Worm (Caenorhabditis elegans) whole organism, L4/young adult: ENCODE data around the gene srd-54.
A peak's percentile ranks its signal among the peaks of the same experiment; 100 is the strongest.

Source experiments
- W03F9.2 ChIP-seq: fragments of 150-350 bp; optimal IDR thresholded peaks from 2 replicates; lab custom pipeline; 2014; ENCODE audit warnings: missing biosample characterization, missing genetic modification characterization
- dao-5 ChIP-seq: sonication (generic microtip); optimal IDR thresholded peaks from 2 replicates; lab custom pipeline; 2016; ENCODE audit warnings: missing genotype, missing genetic modification characterization, moderate library complexity, missing compliant biosample characterization
- him-1 ChIP-seq: sonication (generic microtip); optimal IDR thresholded peaks from 2 replicates; lab custom pipeline; 2016; ENCODE audit warnings: missing genotype, missing genetic modification reagents, missing genetic modification characterization, missing compliant biosample characterization

srd-54 gene

ce11 chrII:7432327-7432726, at the start of gene srd-54:
TSS of gene srd-54 (plus strand) at chrII:7432627.
- TF ChIP-seq dao-5 (tag; lab: Kevin White, UChicago) = no peak
- no peak for TF ChIP-seq him-1 (tag; lab: Kevin White, UChicago)
- no peak for TF ChIP-seq W03F9.2 (tag; lab: Kevin White, UChicago)

ce11 chrII:7385442-7385841, 47.0 kb upstream of the srd-54 start, which contains the start of gene sre-3:
TSS of gene sre-3 (plus strand) at chrII:7385742.
- no peak for TF ChIP-seq him-1 (tag; lab: Kevin White, UChicago)
- no peak for TF ChIP-seq dao-5 (tag; lab: Kevin White, UChicago)
- no peak for TF ChIP-seq W03F9.2 (tag; lab: Kevin White, UChicago)

ce11 chrII:7390335-7390734, 42.1 kb upstream of the srd-54 start:
- TF ChIP-seq him-1 (tag; lab: Kevin White, UChicago) (no peak), dao-5 (tag; lab: Kevin White, UChicago) (no peak), W03F9.2 (tag; lab: Kevin White, UChicago) (no peak)

ce11 chrII:7392052-7392694, 40.3 kb upstream of the srd-54 start:
- no peak for TF ChIP-seq dao-5 (tag; lab: Kevin White, UChicago)
- no peak for TF ChIP-seq W03F9.2 (tag; lab: Kevin White, UChicago)
- TF ChIP-seq him-1 (tag; lab: Kevin White, UChicago) = no peak

ce11 chrII:7393393-7393792, 39.0 kb upstream of the srd-54 start:
- TF ChIP-seq him-1 (tag; lab: Kevin White, UChicago) (no peak), W03F9.2 (tag; lab: Kevin White, UChicago) (no peak), dao-5 (tag; lab: Kevin White, UChicago) (no peak)

- TF ChIP-seq W03F9.2 (tag; lab: Kevin White, UChicago) (peak; percentile 10), dao-5 (tag; lab: Kevin White, UChicago) (no peak), him-1 (tag; lab: Kevin White, UChicago) (no peak)
These were observed 38.3 kb upstream of the srd-54 start for ce11 chrII:7393922-7394689.

ce11 chrII:7394690-7395054, 37.8 kb upstream of the srd-54 start, which contains the start of gene bath-44:
TSS of gene bath-44 (plus strand) at chrII:7394955.
- no peak for TF ChIP-seq W03F9.2 (tag; lab: Kevin White, UChicago)
- TF ChIP-seq dao-5 (tag; lab: Kevin White, UChicago) = no peak
- TF ChIP-seq him-1 (tag; lab: Kevin White, UChicago) = no peak

ce11 chrII:7396081-7396480, 36.3 kb upstream of the srd-54 start:
- TF ChIP-seq W03F9.2 (tag; lab: Kevin White, UChicago) (no peak), him-1 (tag; lab: Kevin White, UChicago) (no peak), dao-5 (tag; lab: Kevin White, UChicago) (no peak)

- no peak for TF ChIP-seq W03F9.2 (tag; lab: Kevin White, UChicago)
- TF ChIP-seq him-1 (tag; lab: Kevin White, UChicago) = peak; percentile 9
These were observed 35.1 kb upstream of the srd-54 start for ce11 chrII:7397273-7397840.

ce11 chrII:7398712-7399111, 33.7 kb upstream of the srd-54 start, which contains the start of gene C07D10.1:
TSS of gene C07D10.1 (plus strand) at chrII:7399012.
- TF ChIP-seq dao-5 (tag; lab: Kevin White, UChicago) (no peak), him-1 (tag; lab: Kevin White, UChicago) (no peak), W03F9.2 (tag; lab: Kevin White, UChicago) (no peak)

- no peak for TF ChIP-seq W03F9.2 (tag; lab: Kevin White, UChicago)
- no peak for TF ChIP-seq dao-5 (tag; lab: Kevin White, UChicago)
- TF ChIP-seq him-1 (tag; lab: Kevin White, UChicago) = no peak
These were observed 29.8 kb upstream of the srd-54 start, which contains the start of gene nas-7 for ce11 chrII:7402625-7403024. TSS of gene nas-7 (minus strand) at chrII:7402725.

ce11 chrII:7404001-7404400, 28.4 kb upstream of the srd-54 start:
- TF ChIP-seq W03F9.2 (tag; lab: Kevin White, UChicago) (no peak), him-1 (tag; lab: Kevin White, UChicago) (no peak), dao-5 (tag; lab: Kevin White, UChicago) (no peak)

- TF ChIP-seq W03F9.2 (tag; lab: Kevin White, UChicago) (no peak), him-1 (tag; lab: Kevin White, UChicago) (no peak), dao-5 (tag; lab: Kevin White, UChicago) (no peak)
These were observed 27.2 kb upstream of the srd-54 start for ce11 chrII:7405262-7405661.
